Worm (Caenorhabditis elegans): ENCODE measurements around the gene W07B8.4.
A peak's percentile ranks its signal among the peaks of the same experiment; 100 is the strongest.

W07B8.4 gene

DNA sequence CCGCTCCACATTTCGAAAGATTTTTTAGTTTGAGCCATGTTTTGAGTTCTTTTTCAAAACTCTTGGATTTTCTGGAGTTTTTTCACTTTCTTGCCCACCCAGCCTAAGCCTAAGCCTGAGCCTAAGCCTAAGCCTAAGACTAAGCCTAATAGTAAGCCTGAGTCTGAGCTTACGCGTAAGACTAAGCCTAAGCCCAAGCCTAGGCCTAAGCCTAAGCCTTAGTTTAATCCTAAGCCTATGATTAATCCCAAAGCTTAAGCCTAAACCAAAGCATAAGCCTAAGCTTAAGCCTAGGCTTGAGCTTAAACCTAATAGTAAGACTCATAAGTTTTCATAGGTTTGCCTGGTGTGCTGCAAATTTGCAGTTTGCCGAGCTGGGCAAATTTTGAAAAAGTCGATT lies 10.5 kb upstream of the W07B8.4 start:
- peak; percentile 72 for TF ChIP-seq aha-1 (tag)
- TF ChIP-seq skn-1 (tag; optimal IDR thresholded peaks at IDR 0.05), result no peak

DNA sequence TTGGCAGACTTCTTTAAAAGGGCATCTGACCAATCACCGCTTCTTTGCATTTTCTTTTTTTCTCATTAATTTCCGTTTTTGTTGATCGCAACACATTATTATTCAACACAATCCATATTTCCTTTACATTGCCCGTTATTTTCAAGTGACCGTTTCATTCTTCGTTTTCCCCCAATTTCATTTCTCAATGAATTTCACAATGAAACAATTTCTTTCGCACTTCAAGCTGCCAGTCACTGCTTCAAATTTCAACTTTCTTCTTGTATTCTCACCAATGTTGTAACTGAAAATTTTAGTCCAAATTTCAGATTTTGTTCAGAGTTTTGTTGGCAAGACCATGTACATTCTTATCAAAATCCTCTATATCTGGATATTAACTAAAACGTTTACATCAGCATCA lies 9.7 kb upstream of the W07B8.4 start, which contains the start of gene cutl-22:
TSS of gene cutl-22 (plus strand) at position 301 of the 400 bp plus-strand sequence.
- no peak for TF ChIP-seq lin-38 (GFP tag; IDR thresholded peaks at IDR 0.05)
- TF ChIP-seq aha-1 (tag), result no peak
- TF ChIP-seq saeg-2 (GFP tag; IDR thresholded peaks at IDR 0.05), result no peak

DNA sequence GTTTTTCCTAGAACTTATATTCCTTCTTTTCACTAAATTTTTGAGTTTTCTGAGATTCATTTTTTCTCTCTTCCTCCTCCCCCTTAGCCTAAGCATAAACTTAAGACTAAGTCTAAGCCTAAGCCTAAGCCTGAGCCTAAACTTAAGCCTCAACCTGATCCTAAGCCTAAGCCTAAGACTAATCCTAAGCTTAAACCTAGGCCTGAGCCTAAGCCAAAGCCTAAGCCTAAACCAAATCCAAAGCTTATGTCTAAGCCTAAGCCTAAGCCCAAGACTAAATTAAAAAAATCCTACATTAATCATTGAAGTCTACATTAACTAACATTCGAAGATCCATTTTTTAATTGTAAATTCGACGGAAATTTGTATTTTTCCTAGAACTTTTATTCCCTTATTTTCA lies 9.1 kb upstream of the W07B8.4 start:
- TF ChIP-seq aly-2 (tag; optimal IDR thresholded peaks at IDR 0.05), result no peak
- no peak for TF ChIP-seq nhr-6 (tag; optimal IDR thresholded peaks at IDR 0.05)
- no peak for TF ChIP-seq daf-8 (GFP tag; IDR thresholded peaks at IDR 0.05)
- no peak for TF ChIP-seq rbr-2 (tag; optimal IDR thresholded peaks at IDR 0.05)
- no peak for TF ChIP-seq lin-29 (GFP tag; IDR thresholded peaks at IDR 0.05)
- no peak for TF ChIP-seq vab-7 (GFP tag; IDR thresholded peaks at IDR 0.05)
- no peak for TF ChIP-seq mxl-2 (GFP tag; conservative IDR thresholded peaks at IDR 0.05)
- no peak for TF ChIP-seq dmd-9 (GFP tag; IDR thresholded peaks at IDR 0.05)
- TF ChIP-seq lin-39 (tag; optimal IDR thresholded peaks at IDR 0.05), result no peak
- TF ChIP-seq D1046.2 (GFP tag; IDR thresholded peaks at IDR 0.05), result no peak

DNA sequence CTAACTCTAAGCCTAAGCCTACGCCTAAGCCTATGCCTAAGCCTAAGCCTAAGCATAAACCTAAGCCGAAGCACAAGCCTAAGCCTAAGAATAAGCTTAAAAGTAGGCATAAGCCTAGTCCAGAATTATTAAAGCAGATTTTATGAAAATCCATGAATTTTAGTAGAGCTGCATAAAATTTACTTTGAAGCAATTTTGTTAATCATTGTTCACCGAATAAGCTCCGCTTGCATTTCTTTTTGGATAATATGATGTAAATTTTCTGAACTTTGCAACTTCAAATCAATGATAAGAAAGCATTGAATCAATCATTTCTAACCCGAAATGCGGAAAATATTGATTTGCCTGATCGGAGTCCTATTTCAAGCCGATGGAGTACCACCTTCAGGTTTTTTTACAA lies 2.6 kb upstream of the W07B8.4 start, which contains the start of gene cpr-8:
TSS of gene cpr-8 (plus strand) at position 301 of the 400 bp plus-strand sequence.
- no peak for TF ChIP-seq ZK337.2 (GFP tag; IDR thresholded peaks at IDR 0.05)
- TF ChIP-seq ztf-7 (tag; optimal IDR thresholded peaks at IDR 0.05), result peak; percentile 3
- no peak for TF ChIP-seq nhr-102 (tag; optimal IDR thresholded peaks at IDR 0.05)
- TF ChIP-seq Y5F2A.4 (GFP tag; optimal IDR thresholded peaks at IDR 0.05), result no peak
- TF ChIP-seq ces-1 (GFP tag; optimal IDR thresholded peaks at IDR 0.05), result no peak
- TF ChIP-seq nhr-111 (GFP tag; optimal IDR thresholded peaks at IDR 0.05), result no peak
- TF ChIP-seq nhr-6 (tag; optimal IDR thresholded peaks at IDR 0.05), result no peak
- no peak for TF ChIP-seq lin-29 (GFP tag; IDR thresholded peaks at IDR 0.05)

DNA sequence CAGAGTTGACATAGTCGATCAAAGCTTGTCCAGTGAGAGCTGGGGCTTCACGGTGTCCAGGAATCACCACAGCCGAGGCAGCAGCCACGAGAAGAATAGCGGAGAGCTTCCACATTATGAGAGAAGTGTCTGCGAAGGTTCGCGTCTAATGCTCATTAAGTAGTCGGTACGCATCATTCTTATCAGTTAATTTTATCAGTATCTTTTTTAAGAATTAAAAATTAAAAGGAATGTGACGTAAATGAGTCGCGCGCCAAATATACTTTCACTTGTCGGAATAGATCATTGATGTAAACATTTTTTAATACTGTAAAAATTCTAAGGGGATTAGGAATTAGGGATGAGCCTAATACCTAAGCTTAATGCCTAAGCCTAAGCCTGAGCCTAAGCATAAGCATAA lies 2.1 kb upstream of the W07B8.4 start, which contains the start of gene cpr-5:
TSS of gene cpr-5 (minus strand) at position 197 of the 400 bp plus-strand sequence.
- peak; percentile 67 for TF ChIP-seq dmd-6 (GFP tag; IDR thresholded peaks at IDR 0.05)
- no peak for TF ChIP-seq daf-16 (GFP tag; optimal IDR thresholded peaks at IDR 0.05)
- peak; percentile 33 for TF ChIP-seq daf-16 (tag; optimal IDR thresholded peaks at IDR 0.05)
- peak; percentile 9; the same call in 1 of the 2 replicates for TF ChIP-seq set-16 (GFP tag; IDR thresholded peaks at IDR 0.05)
- peak; percentile 49 for TF ChIP-seq dve-1 (tag; optimal IDR thresholded peaks at IDR 0.05; ENCODE audit: insufficient read depth)
- no peak for TF ChIP-seq nhr-6 (tag; optimal IDR thresholded peaks at IDR 0.05)
- peak; percentile 13 for TF ChIP-seq hlh-11 (tag; optimal IDR thresholded peaks at IDR 0.05)
- TF ChIP-seq hif-1 (tag; optimal IDR thresholded peaks at IDR 0.05), result no peak

DNA sequence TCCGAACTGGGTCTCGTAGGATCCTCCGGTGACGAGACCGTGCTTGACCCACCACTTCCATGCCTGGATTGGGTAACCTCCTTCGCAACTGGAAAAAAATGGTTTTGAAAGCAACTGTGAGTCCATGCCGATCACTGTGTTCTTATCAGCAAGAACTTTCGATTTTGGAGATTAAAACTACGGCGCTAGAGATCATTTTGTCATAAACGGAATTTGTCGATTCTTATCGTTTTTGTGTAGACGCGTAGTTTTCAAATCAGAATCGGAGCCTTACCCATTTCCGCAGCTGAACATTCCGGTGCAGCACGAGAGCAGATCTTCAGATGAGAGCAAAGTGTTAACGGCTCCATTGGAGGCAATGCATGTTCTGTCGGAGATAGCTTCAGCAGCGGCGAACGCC lies 1.5 kb upstream of the W07B8.4 start:
- TF ChIP-seq nhr-28 (tag; optimal IDR thresholded peaks at IDR 0.05) (peak; percentile 60), unc-39 (tag; optimal IDR thresholded peaks at IDR 0.05) (no peak), mep-1 (tag; optimal IDR thresholded peaks at IDR 0.05) (no peak), saeg-2 (GFP tag; IDR thresholded peaks at IDR 0.05) (no peak), zip-11 (GFP tag; IDR thresholded peaks at IDR 0.05) (no peak), fkh-10 (GFP tag; optimal IDR thresholded peaks at IDR 0.05) (no peak), lin-15B (tag; optimal IDR thresholded peaks at IDR 0.05) (no peak), lim-7 (GFP tag; IDR thresholded peaks at IDR 0.05) (no peak), sdz-12 (GFP tag; optimal IDR thresholded peaks at IDR 0.05) (no peak), daf-16 (GFP tag; optimal IDR thresholded peaks at IDR 0.05) (no peak), daf-16 (tag; optimal IDR thresholded peaks at IDR 0.05) (peak; percentile 43), ceh-82 (tag; optimal IDR thresholded peaks at IDR 0.05) (no peak), hmg-1.1 (GFP tag; IDR thresholded peaks at IDR 0.05) (no peak), hlh-11 (tag; optimal IDR thresholded peaks at IDR 0.05) (no peak), mdt-29 (GFP tag; IDR thresholded peaks at IDR 0.05) (no peak), zip-2 (tag; optimal IDR thresholded peaks at IDR 0.05) (no peak), daf-12 (tag; optimal IDR thresholded peaks at IDR 0.05) (no peak), ZK337.2 (GFP tag; IDR thresholded peaks at IDR 0.05) (no peak), tag-97 (GFP tag; IDR thresholded peaks at IDR 0.05) (no peak), unc-62 (GFP tag; optimal IDR thresholded peaks at IDR 0.05 in 1 of 2) (no peak), unc-62 (tag; optimal IDR thresholded peaks at IDR 0.05) (no peak), dve-1 (tag; optimal IDR thresholded peaks at IDR 0.05; ENCODE audit: insufficient read depth) (peak; percentile 11), nhr-77 (tag; optimal IDR thresholded peaks at IDR 0.05) (no peak)

All from whole organism, L4 larva.